Fruit fly (Drosophila melanogaster) whole organism, pupa: Measurements from ENCODE around the gene Chsy.
A peak's percentile ranks its signal among the peaks of the same experiment; 100 is the strongest.

Experiments used
- CG8159 ChIP-seq: fragments of 200-800 bp; sonication (Bioruptor generic); optimal IDR thresholded peaks from 3 replicates; lab custom pipeline; 2018; ENCODE audit warnings: missing biosample characterization, mild to moderate bottlenecking, missing genetic modification characterization, moderate library complexity
- CG8301 ChIP-seq: fragments of 200-800 bp; sonication (Bioruptor generic); optimal IDR thresholded peaks from 2 replicates; lab custom pipeline; 2018; ENCODE audit warnings: missing biosample characterization, mild to moderate bottlenecking, missing genetic modification characterization
- fd96Ca ChIP-seq: fragments of 200-800 bp; sonication (Bioruptor generic); IDR thresholded peaks from 3 replicates; pipeline ENCODE4 v1.3.6; 2022; ENCODE audit warnings: missing biosample characterization, missing genetic modification characterization

DNA sequence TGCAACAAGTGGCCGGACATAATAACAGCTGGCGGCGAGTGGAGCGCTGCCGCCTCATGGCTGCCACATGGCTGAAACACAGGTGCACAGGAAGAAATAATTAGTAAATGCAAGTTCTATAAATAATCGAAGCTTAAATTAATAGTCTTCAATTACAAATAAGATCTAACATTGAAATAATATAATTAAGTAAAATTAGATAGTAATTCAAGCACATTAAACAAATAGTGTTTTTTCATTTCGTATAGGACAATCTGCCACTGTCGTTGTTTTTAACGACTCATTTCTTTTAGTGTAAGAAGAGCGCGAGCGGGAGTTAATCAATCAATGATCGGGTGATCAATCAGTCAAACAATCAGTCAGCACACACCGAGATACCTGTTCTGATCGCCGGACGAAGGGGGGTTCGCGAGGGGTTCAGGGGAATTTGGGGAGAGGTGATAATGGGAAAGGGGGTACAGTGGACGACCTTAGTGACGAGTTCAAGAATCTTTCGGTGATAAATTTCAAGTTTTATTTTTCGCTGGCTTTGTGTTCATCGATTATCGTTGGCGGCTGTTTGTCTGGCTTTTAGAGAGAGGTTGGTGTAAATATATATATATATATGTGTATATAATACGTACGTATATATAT lies 53.4 kb downstream of the Chsy start:
- TF ChIP-seq fd96Ca (GFP tag; lab: Robert Waterston, UW) (no peak), CG8159 (peak; percentile 26), CG8301 (tag; lab: Kevin White, UChicago) (no peak)
